Fruit fly (Drosophila melanogaster): ENCODE measurements around the gene CG12017.

DNA sequence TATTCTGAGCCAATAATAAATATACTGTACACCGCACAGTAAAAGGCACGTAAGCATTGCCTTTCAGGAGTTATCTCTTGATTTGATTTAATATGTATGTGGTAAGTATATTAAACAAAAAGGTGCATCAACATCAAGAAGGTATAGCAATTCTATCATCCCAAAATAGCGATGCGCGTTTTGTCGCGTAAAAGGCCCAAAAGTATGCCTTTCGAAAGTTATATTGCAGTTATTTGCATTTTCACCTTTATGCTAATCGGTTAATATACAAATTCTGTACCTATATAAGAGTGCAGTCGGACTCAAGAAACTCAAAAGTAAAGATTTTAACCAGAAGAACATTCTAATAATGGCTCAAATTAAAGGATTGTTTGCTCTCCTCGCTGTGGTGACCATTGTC is 35.2 kb downstream of the CG12017 start, which contains the start of gene Drsl4:
- TF ChIP-seq insv (optimal IDR thresholded peaks at IDR 0.05) (no peak), h (optimal IDR thresholded peaks at IDR 0.05) (no peak), ttk (optimal IDR thresholded peaks at IDR 0.05) (no peak)

Measured in Kc167 (cell line).